Worm (Caenorhabditis elegans): ENCODE data around the gene srsx-38.
A peak's percentile ranks its signal among the peaks of the same experiment; 100 is the strongest.
"Not testable (repeated sequence)": the region's sequence is repeated elsewhere in the genome, so short reads cannot be mapped to it uniquely, and the experiment has no call there.

srsx-38 gene

DNA sequence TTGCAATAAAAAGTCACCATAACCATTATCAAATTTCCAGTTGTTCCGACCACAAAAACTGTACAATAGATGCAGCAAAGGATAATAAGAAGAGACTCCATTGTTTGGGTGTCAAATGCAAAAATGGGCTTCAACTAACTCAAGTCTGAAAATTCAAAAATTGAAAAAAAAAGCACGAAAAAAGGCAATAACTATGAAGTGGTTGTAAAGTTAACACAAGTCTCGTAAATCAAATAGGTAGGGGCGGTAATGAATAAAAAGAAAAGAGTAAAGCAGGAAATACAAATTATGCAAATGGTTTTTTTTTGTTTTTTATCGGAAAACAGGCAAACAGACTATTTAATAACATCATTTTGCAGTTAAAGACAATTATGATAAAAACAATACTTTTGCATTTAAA lies at the start of gene srsx-38:
srsx-38 (minus strand) TSS at position 101 of the 400 bp plus-strand sequence.
- not testable (repeated sequence) for TF ChIP-seq zfp-2, aly-2, F37D6.2 (tag; optimal IDR thresholded peaks at IDR 0.05)

DNA sequence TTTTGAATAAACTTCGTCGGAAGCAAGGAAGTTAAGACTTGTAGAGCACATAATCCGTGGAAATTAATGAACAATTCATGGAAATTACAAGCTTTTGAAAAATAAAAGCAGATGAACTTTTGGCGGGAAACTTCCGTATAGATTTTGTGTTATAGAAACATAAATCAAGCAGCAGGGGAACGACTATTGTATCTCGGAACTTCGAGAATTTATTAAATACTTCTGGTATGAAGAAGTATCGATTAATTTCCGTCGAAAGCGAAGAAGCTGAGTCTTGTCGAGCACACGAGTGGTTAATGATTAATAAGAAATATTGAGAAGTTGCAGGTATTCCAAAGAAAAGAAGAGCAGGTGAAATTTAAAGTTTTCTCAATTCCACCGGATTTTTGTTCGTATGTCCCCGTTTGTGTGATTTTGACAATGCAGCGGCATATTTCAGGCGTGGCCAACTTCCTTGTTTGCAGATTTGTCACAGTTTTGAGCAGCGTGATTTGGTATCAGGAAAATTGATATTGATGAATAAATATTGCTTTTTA lies 43.0 kb upstream of the srsx-38 start, which contains the start of gene srh-147:
srh-147 (minus strand) TSS at position 51 of the 536 bp plus-strand sequence.
- peak in 1 of 2 experiments; percentile 48 for TF ChIP-seq unc-62 (GFP tag; optimal IDR thresholded peaks at IDR 0.05 in 1 of 2)
- TF ChIP-seq unc-62 (tag; optimal IDR thresholded peaks at IDR 0.05): not testable (repeated sequence)

ce11 chrV:15841095-15841494 lies 33.8 kb upstream of the srsx-38 start, which contains the start of gene srh-149:
TSS of gene srh-149 (minus strand) at chrV:15841195.
- TF ChIP-seq aha-1 (tag) (peak; percentile 51), hmg-1.1 (GFP tag; IDR thresholded peaks at IDR 0.05) (no peak)

ce11 chrV:15833622-15834021 lies 26.3 kb upstream of the srsx-38 start, which contains the start of gene srbc-54:
TSS of gene srbc-54 (minus strand) at chrV:15833722.
- no peak for TF ChIP-seq php-3 (GFP tag; IDR thresholded peaks at IDR 0.05)
- no peak for TF ChIP-seq ama-1 (optimal IDR thresholded peaks at IDR 0.05)
- TF ChIP-seq daf-19 (GFP tag; conservative IDR thresholded peaks at IDR 0.05): no peak
- TF ChIP-seq ZK546.5 (tag; optimal IDR thresholded peaks at IDR 0.05): no peak
- TF ChIP-seq pha-4 (GFP tag; IDR thresholded peaks at IDR 0.05): no peak
- TF ChIP-seq pha-4 (tag; optimal IDR thresholded peaks at IDR 0.05): no peak
- no peak for TF ChIP-seq ztf-11 (tag; optimal IDR thresholded peaks at IDR 0.05)

- no peak for TF ChIP-seq F49E8.2 (tag; optimal IDR thresholded peaks at IDR 0.05; ENCODE audit: borderline replicate concordance)
- no peak for TF ChIP-seq php-3 (GFP tag; IDR thresholded peaks at IDR 0.05)
- no peak for TF ChIP-seq fkh-10 (GFP tag; optimal IDR thresholded peaks at IDR 0.05)
- TF ChIP-seq lin-13 (GFP tag; optimal IDR thresholded peaks at IDR 0.05): no peak
- no peak for TF ChIP-seq T26A8.4 (GFP tag; IDR thresholded peaks at IDR 0.05)
- no peak for TF ChIP-seq nhr-11 (tag; optimal IDR thresholded peaks at IDR 0.05)
- no peak for TF ChIP-seq ceh-62 (tag; optimal IDR thresholded peaks at IDR 0.05)
- no peak for TF ChIP-seq zag-1 (tag; optimal IDR thresholded peaks at IDR 0.05)
- TF ChIP-seq spr-3 (GFP tag; optimal IDR thresholded peaks at IDR 0.05): no peak
- TF ChIP-seq T20F7.1 (GFP tag; optimal IDR thresholded peaks at IDR 0.05): no peak
- no peak for TF ChIP-seq tra-1 (GFP tag; IDR thresholded peaks at IDR 0.05)
- TF ChIP-seq lin-1 (GFP tag; IDR thresholded peaks at IDR 0.05): no peak
- no peak for TF ChIP-seq spr-1 (tag; optimal IDR thresholded peaks at IDR 0.05)
- no peak for TF ChIP-seq duxl-1 (tag; optimal IDR thresholded peaks at IDR 0.05; ENCODE audit: poor library complexity)
- TF ChIP-seq ceh-32 (tag; optimal IDR thresholded peaks at IDR 0.05; ENCODE audit: poor library complexity): no peak
- no peak for TF ChIP-seq dve-1 (tag; optimal IDR thresholded peaks at IDR 0.05; ENCODE audit: insufficient read depth)
- no peak for TF ChIP-seq hmg-1.1 (GFP tag; IDR thresholded peaks at IDR 0.05)
- TF ChIP-seq nhr-10 (tag; optimal IDR thresholded peaks at IDR 0.05): no peak
These were observed 24.3 kb upstream of the srsx-38 start, which contains the start of gene srbc-56 for ce11 chrV:15831586-15831985. TSS of gene srbc-56 (minus strand) at chrV:15831686.

ce11 chrV:15829907-15830306 lies 22.6 kb upstream of the srsx-38 start, which contains the start of gene srbc-55:
TSS of gene srbc-55 (minus strand) at chrV:15830007.
- TF ChIP-seq R02D3.7 (tag; optimal IDR thresholded peaks at IDR 0.05) (no peak), hlh-30 (tag; optimal IDR thresholded peaks at IDR 0.05; ENCODE audit: insufficient read depth) (no peak), daf-19 (GFP tag; conservative IDR thresholded peaks at IDR 0.05) (no peak), hmg-1.1 (GFP tag; IDR thresholded peaks at IDR 0.05) (no peak), dmd-9 (GFP tag; IDR thresholded peaks at IDR 0.05) (no peak), nhr-25 (tag; optimal IDR thresholded peaks at IDR 0.05; ENCODE audit: borderline replicate concordance, insufficient read depth) (no peak), mxl-2 (GFP tag; conservative IDR thresholded peaks at IDR 0.05) (no peak)
